Fruit fly (Drosophila melanogaster) whole organism, wandering third instar larva: ENCODE measurements around the gene Nplp3.

ENCODE experiments used
- Dfd ChIP-seq: fragments of >200 bp; optimal IDR thresholded peaks from 2 replicates; lab custom pipeline; 2017; ENCODE audit warnings: missing biosample characterization, missing genetic modification characterization
- GATAd ChIP-seq: sonication (Bioruptor generic); optimal IDR thresholded peaks from 2 replicates; lab custom pipeline; 2016; ENCODE audit warnings: missing biosample characterization, missing genetic modification characterization
- HLH106 ChIP-seq: fragments of 200-800 bp; optimal IDR thresholded peaks from 3 replicates; lab custom pipeline; 2019; ENCODE audit warnings: missing biosample characterization, mild to moderate bottlenecking, missing genetic modification characterization, moderate library complexity
- Hnf4 ChIP-seq: fragments of 200-800 bp; sonication (Bioruptor generic); optimal IDR thresholded peaks from 2 replicates; lab custom pipeline; 2016; ENCODE audit warnings: missing biosample characterization, mild to moderate bottlenecking, missing genetic modification characterization
- brk ChIP-seq: fragments of 200-800 bp; sonication (Bioruptor generic); optimal IDR thresholded peaks from 2 replicates; lab custom pipeline; 2016; ENCODE audit warnings: missing biosample characterization, mild to moderate bottlenecking, missing genetic modification characterization
- dl ChIP-seq, 2 experiments: fragments of 175-275, 200-275 bp in 1 of 2; fragments of 200-275 bp in 1 of 2; sonication (Bioruptor generic); optimal IDR thresholded peaks; lab custom pipeline; 2018; ENCODE audit warnings: mild to moderate bottlenecking in 2 of 2, missing biosample characterization in 2 of 2, missing genetic modification characterization in 2 of 2, moderate library complexity in 2 of 2; ENCODE audit not compliant: partially characterized antibody in 2 of 2, insufficient read depth in 1 of 2
- fru ChIP-seq: fragments of 200-800 bp; sonication (Bioruptor generic); optimal IDR thresholded peaks from 3 replicates; lab custom pipeline; 2016; ENCODE audit warnings: missing biosample characterization, mild to moderate bottlenecking, missing genetic modification characterization
- h ChIP-seq: fragments of 200-800 bp; sonication (Bioruptor generic); optimal IDR thresholded peaks from 3 replicates; lab custom pipeline; 2016; ENCODE audit warnings: missing biosample characterization, mild to moderate bottlenecking, missing genetic modification characterization
- pan ChIP-seq: fragments of >200 bp; optimal IDR thresholded peaks from 2 replicates; lab custom pipeline; 2017

dm6 chr3L:16351770-16352429 lies 34.1 kb downstream of the Nplp3 start, which contains the start of the genes Golgin104 and Tcs3:
- TF ChIP-seq dl (GFP tag; optimal IDR thresholded peaks at IDR 0.05; lab: Kevin White, UChicago; ENCODE audit: insufficient read depth in 1 of 2, partially characterized antibody in 2 of 2) (no peak), Hnf4 (GFP tag; lab: Kevin White, UChicago) (no peak), brk (GFP tag; lab: Kevin White, UChicago) (no peak), fru (no peak), Dfd (GFP tag; lab: Kevin White, UChicago) (no peak), h (GFP tag; lab: Kevin White, UChicago) (no peak), GATAd (GFP tag; lab: Kevin White, UChicago) (no peak), pan (lab: Kevin White, UChicago) (no peak), HLH106 (tag; lab: Kevin White, UChicago) (no peak)
